Worm (Caenorhabditis elegans): Measurements from ENCODE around the gene nlp-46.

DNA sequence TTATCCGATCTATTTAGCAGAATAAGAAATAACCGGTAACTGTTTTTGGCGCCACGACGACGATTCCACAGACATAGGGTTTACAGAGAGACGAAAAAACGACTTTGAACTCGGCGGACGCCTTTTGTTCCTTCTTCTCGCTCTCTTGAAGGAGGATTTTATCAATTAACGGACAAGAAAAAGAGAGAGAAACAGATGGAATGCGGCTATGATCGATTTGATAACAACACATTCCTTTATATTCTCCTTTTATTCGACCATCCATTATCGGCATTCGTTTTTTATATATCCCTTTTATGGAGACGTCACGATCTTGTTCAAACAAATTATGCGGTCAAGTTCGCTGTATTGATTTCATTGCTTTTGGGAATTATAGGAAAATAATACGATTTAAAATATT is 42.7 kb upstream of the nlp-46 start:
- TF ChIP-seq zag-1 (tag; optimal IDR thresholded peaks at IDR 0.05) (no peak), nhr-10 (tag; optimal IDR thresholded peaks at IDR 0.05) (no peak), snpc-4 (tag; optimal IDR thresholded peaks at IDR 0.05) (no peak), aly-2 (tag; optimal IDR thresholded peaks at IDR 0.05) (no peak), mbf-1 (tag; optimal IDR thresholded peaks at IDR 0.05) (no peak), F13H6.1 (tag; optimal IDR thresholded peaks at IDR 0.05) (no peak), ztf-4 (tag; optimal IDR thresholded peaks at IDR 0.05) (no peak), R02D3.7 (tag; optimal IDR thresholded peaks at IDR 0.05) (no peak), ama-1 (optimal IDR thresholded peaks at IDR 0.05) (peak; percentile 95), unc-62 (GFP tag; optimal IDR thresholded peaks at IDR 0.05) (no peak), ztf-11 (tag; optimal IDR thresholded peaks at IDR 0.05) (no peak)

All from whole organism, L2 larva.